Worm (Caenorhabditis elegans) whole organism, L4/young adult: ENCODE measurements around the gene F54C4.4.

Source experiments
- W03F9.2 ChIP-seq: fragments of 150-350 bp; optimal IDR thresholded peaks from 2 replicates; lab custom pipeline; 2014; ENCODE audit warnings: missing biosample characterization, missing genetic modification characterization
- dao-5 ChIP-seq: sonication (generic microtip); optimal IDR thresholded peaks from 2 replicates; lab custom pipeline; 2016; ENCODE audit warnings: missing genotype, missing genetic modification characterization, moderate library complexity, missing compliant biosample characterization
- him-1 ChIP-seq: sonication (generic microtip); optimal IDR thresholded peaks from 2 replicates; lab custom pipeline; 2016; ENCODE audit warnings: missing genotype, missing genetic modification reagents, missing genetic modification characterization, missing compliant biosample characterization

DNA sequence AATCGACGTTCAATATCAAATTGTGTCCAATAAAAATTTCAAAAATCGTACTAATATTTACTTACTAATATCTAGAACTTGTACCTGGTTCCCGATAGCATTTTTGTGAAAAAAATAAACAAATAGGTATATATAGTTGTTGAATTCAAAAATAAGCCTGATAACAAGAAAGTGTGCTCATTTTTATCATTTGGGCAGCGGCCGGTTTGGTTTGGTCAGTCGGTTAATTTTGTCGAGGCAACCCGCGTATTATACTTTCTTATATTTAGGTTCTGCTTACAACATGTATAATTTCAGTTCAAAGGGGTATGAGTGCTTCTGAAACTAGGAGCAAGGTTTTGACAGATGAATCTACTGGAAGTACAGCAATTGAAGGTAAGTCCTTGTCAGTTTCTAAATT lies 43.5 kb upstream of the F54C4.4 start, which contains the start of the genes nhr-280 and C29F9.2:
- TF ChIP-seq him-1 (tag; lab: Kevin White, UChicago) (no peak), W03F9.2 (tag; lab: Kevin White, UChicago) (no peak), dao-5 (tag; lab: Kevin White, UChicago) (no peak)
